Fruit fly (Drosophila melanogaster) whole organism, embryonic: ENCODE results near the gene alpha-Man-Ia.
A peak's percentile ranks its signal among the peaks of the same experiment; 100 is the strongest.

Experiments
- Atf6 ChIP-seq: fragments of 200-800 bp; sonication (Bioruptor generic); IDR thresholded peaks from 2 replicates; pipeline ENCODE4 v1.3.6; 2022; ENCODE audit warnings: missing biosample characterization, missing genetic modification characterization
- CG11085 ChIP-seq: fragments of 200-800 bp; sonication (Bioruptor generic); IDR thresholded peaks from 2 replicates; pipeline ENCODE4 v1.3.6; 2022; ENCODE audit warnings: missing biosample characterization, missing genetic modification characterization
- CG11456 ChIP-seq: fragments of 200-800 bp; sonication (Bioruptor generic); IDR thresholded peaks from 3 replicates; pipeline ENCODE4 v1.3.6; 2022; ENCODE audit warnings: missing biosample characterization, missing genetic modification characterization
- CG11504 ChIP-seq: fragments of 200-800 bp; sonication (Bioruptor generic); optimal IDR thresholded peaks from 3 replicates; lab custom pipeline; 2019; ENCODE audit warnings: missing biosample characterization, mild to moderate bottlenecking, missing genetic modification characterization, moderate library complexity
- CG15269 ChIP-seq: fragments of 200-800 bp; sonication (Bioruptor generic); optimal IDR thresholded peaks from 2 replicates; lab custom pipeline; 2018; ENCODE audit warnings: missing biosample characterization, mild to moderate bottlenecking, missing genetic modification characterization, moderate library complexity
- CG1792 ChIP-seq: fragments of 200-800 bp; sonication (Bioruptor generic); optimal IDR thresholded peaks from 2 replicates; lab custom pipeline; 2016; ENCODE audit warnings: missing biosample characterization, missing genetic modification characterization
- CG18599 ChIP-seq: fragments of 200-800 bp; sonication (Bioruptor generic); optimal IDR thresholded peaks from 3 replicates; lab custom pipeline; 2017; ENCODE audit warnings: missing biosample characterization, missing genetic modification characterization, mild to moderate bottlenecking, moderate library complexity, missing genetic modification reagents
- CG2678 ChIP-seq: fragments of 200-800 bp; sonication (Bioruptor generic); optimal IDR thresholded peaks from 3 replicates; lab custom pipeline; 2019; ENCODE audit warnings: missing biosample characterization, mild to moderate bottlenecking, missing genetic modification characterization, moderate library complexity
- CG2712 ChIP-seq: fragments of 200-800 bp; optimal IDR thresholded peaks from 3 replicates; lab custom pipeline; 2019; ENCODE audit warnings: missing biosample characterization, mild to moderate bottlenecking, missing genetic modification characterization, moderate library complexity
- CG32532 ChIP-seq: fragments of 200-800 bp; sonication (Bioruptor generic); IDR thresholded peaks from 2 replicates; pipeline ENCODE4 v1.3.6; 2022; ENCODE audit warnings: missing biosample characterization, missing genetic modification characterization
- CG33213 ChIP-seq: fragments of 200-800 bp; sonication (Bioruptor generic); optimal IDR thresholded peaks from 3 replicates; lab custom pipeline; 2016; ENCODE audit warnings: missing biosample characterization, missing genetic modification characterization
- CG7987 ChIP-seq: fragments of 200-800 bp; sonication (Bioruptor generic); optimal IDR thresholded peaks from 2 replicates; lab custom pipeline; 2018; ENCODE audit warnings: missing biosample characterization, mild to moderate bottlenecking, missing genetic modification characterization, moderate library complexity
- CG9215 ChIP-seq: fragments of 200-800 bp; sonication (Bioruptor generic); IDR thresholded peaks from 2 replicates; pipeline ENCODE4 v1.3.6; 2022; ENCODE audit warnings: missing biosample characterization, missing genetic modification characterization
- CG9437 ChIP-seq: fragments of 200-800 bp; sonication (Bioruptor generic); optimal IDR thresholded peaks from 2 replicates; lab custom pipeline; 2018; ENCODE audit warnings: missing biosample characterization, mild to moderate bottlenecking, missing genetic modification characterization
- CoRest ChIP-seq: fragments of 200-800 bp; sonication (Bioruptor generic); optimal IDR thresholded peaks from 3 replicates; lab custom pipeline; 2018; ENCODE audit warnings: missing biosample characterization, mild to moderate bottlenecking, missing genetic modification characterization, moderate library complexity
- Dbx ChIP-seq: fragments of 200-800 bp; sonication (Bioruptor generic); IDR thresholded peaks from 3 replicates; pipeline ENCODE4 v1.3.6; 2022; ENCODE audit warnings: missing biosample characterization, missing genetic modification characterization
- Dip3 ChIP-seq: fragments of 200-800 bp; sonication (Bioruptor generic); optimal IDR thresholded peaks from 3 replicates; lab custom pipeline; 2016; ENCODE audit warnings: missing biosample characterization, missing genetic modification characterization
- Dref ChIP-seq: fragments of 200-800 bp; sonication (Bioruptor generic); IDR thresholded peaks from 2 replicates; pipeline ENCODE4 v1.3.6; 2022; ENCODE audit warnings: missing biosample characterization, missing genetic modification characterization
- Fer3 ChIP-seq: fragments of 200-800 bp; sonication (Bioruptor generic); optimal IDR thresholded peaks from 2 replicates; lab custom pipeline; 2018; ENCODE audit warnings: missing biosample characterization, mild to moderate bottlenecking, missing genetic modification characterization, moderate library complexity
- Gsc ChIP-seq: fragments of 200-800 bp; sonication (Bioruptor generic); IDR thresholded peaks from 2 replicates; pipeline ENCODE4 v1.3.6; 2022; ENCODE audit warnings: missing biosample characterization, missing genetic modification characterization
- HHEX ChIP-seq: fragments of 200-800 bp; sonication (Bioruptor generic); optimal IDR thresholded peaks from 3 replicates; lab custom pipeline; 2017; ENCODE audit warnings: missing biosample characterization, mild to moderate bottlenecking, missing genetic modification characterization, missing genetic modification reagents
- HLHmδ ChIP-seq: fragments of 200-800 bp; sonication (Bioruptor generic); optimal IDR thresholded peaks from 2 replicates; lab custom pipeline; 2018; ENCODE audit warnings: missing biosample characterization, mild to moderate bottlenecking, missing genetic modification characterization, moderate library complexity
- Hand ChIP-seq: fragments of 200-800 bp; sonication (Bioruptor generic); optimal IDR thresholded peaks from 2 replicates; lab custom pipeline; 2017; ENCODE audit warnings: mild to moderate bottlenecking, missing biosample characterization, missing genetic modification reagents, missing genetic modification characterization
- Hmr ChIP-seq: fragments of 200-800 bp; sonication (Bioruptor generic); optimal IDR thresholded peaks from 3 replicates; lab custom pipeline; 2017; ENCODE audit warnings: mild to moderate bottlenecking, missing biosample characterization, missing genetic modification reagents, missing genetic modification characterization
- Hr51 ChIP-seq, 2 experiments: fragments of 200-800 bp; sonication (Bioruptor generic); optimal IDR thresholded peaks; 2 replicates in 1 of 2; 3 replicates in 1 of 2; lab custom pipeline; 2016 to 2018; ENCODE audit warnings: missing biosample characterization in 2 of 2, missing genetic modification characterization in 2 of 2, mild to moderate bottlenecking in 1 of 2, moderate library complexity in 1 of 2
- Med ChIP-seq: fragments of 200-800 bp; sonication (Bioruptor generic); peaks from one replicate; lab custom pipeline; 2016; ENCODE audit warnings: missing biosample characterization, missing genetic modification characterization, mild to moderate bottlenecking, inconsistent platforms, moderate library complexity
- NfI ChIP-seq: fragments of 200-800 bp; sonication (Bioruptor generic); optimal IDR thresholded peaks from 3 replicates; lab custom pipeline; 2018; ENCODE audit warnings: missing biosample characterization, mild to moderate bottlenecking, missing genetic modification characterization, moderate library complexity
- PHDP ChIP-seq: fragments of 200-800 bp; sonication (Bioruptor generic); optimal IDR thresholded peaks from 3 replicates; lab custom pipeline; 2018; ENCODE audit warnings: missing biosample characterization, mild to moderate bottlenecking, missing genetic modification characterization, moderate library complexity
- Ptx1 ChIP-seq: fragments of 200-800 bp; sonication (Bioruptor generic); IDR thresholded peaks from 2 replicates; pipeline ENCODE4 v1.3.6; 2022; ENCODE audit warnings: missing biosample characterization, missing genetic modification characterization
- Taf1 ChIP-seq: fragments of 200-800 bp; sonication (Bioruptor generic); IDR thresholded peaks from 2 replicates; pipeline ENCODE4 v1.3.6; 2022; ENCODE audit warnings: missing biosample characterization, missing genetic modification characterization
- ato ChIP-seq: fragments of 200-800 bp; sonication (Bioruptor generic); IDR thresholded peaks from 2 replicates; pipeline ENCODE4 v1.3.6; 2022; ENCODE audit warnings: missing biosample characterization, missing genetic modification characterization; ENCODE audit not compliant: partially characterized antibody
- btn ChIP-seq: fragments of 200-800 bp; sonication (Bioruptor generic); optimal IDR thresholded peaks from 2 replicates; lab custom pipeline; 2016; ENCODE audit warnings: missing biosample characterization, missing genetic modification characterization
- caup ChIP-seq: fragments of 200-800 bp; sonication (Bioruptor generic); optimal IDR thresholded peaks from 3 replicates; lab custom pipeline; 2017; ENCODE audit warnings: missing biosample characterization, mild to moderate bottlenecking, missing genetic modification characterization, moderate library complexity; ENCODE audit not compliant: severe bottlenecking
- chm ChIP-seq: fragments of 200-800 bp; sonication (Bioruptor generic); IDR thresholded peaks from 2 replicates; pipeline ENCODE4 v1.3.6; 2022; ENCODE audit warnings: missing biosample characterization, missing genetic modification characterization
- dysf ChIP-seq: fragments of 200-800 bp; sonication (Bioruptor generic); IDR thresholded peaks from 3 replicates; pipeline ENCODE4 v1.3.6; 2022; ENCODE audit warnings: missing biosample characterization, missing genetic modification characterization
- gem ChIP-seq: fragments of 200-800 bp; sonication (Bioruptor generic); optimal IDR thresholded peaks from 2 replicates; lab custom pipeline; 2019; ENCODE audit warnings: missing biosample characterization, mild to moderate bottlenecking, missing genetic modification characterization, moderate library complexity
- gro ChIP-seq: fragments of 200-800 bp; sonication (Bioruptor generic); optimal IDR thresholded peaks from 2 replicates; lab custom pipeline; 2016; ENCODE audit warnings: missing biosample characterization, missing genetic modification characterization
- insv ChIP-seq, 2 experiments: fragments of 200-800 bp; sonication (Bioruptor generic); optimal IDR thresholded peaks; 3 replicates each; lab custom pipeline; 2016 to 2018; ENCODE audit warnings: missing biosample characterization in 2 of 2, missing genetic modification characterization in 2 of 2
- jigr1 ChIP-seq: fragments of 200-800 bp; sonication (Bioruptor generic); IDR thresholded peaks from 3 replicates; pipeline ENCODE4 v1.3.6; 2022; ENCODE audit warnings: missing biosample characterization, missing genetic modification characterization
- lab ChIP-seq: fragments of 200-800 bp; sonication (Bioruptor generic); optimal IDR thresholded peaks from 3 replicates; lab custom pipeline; 2017; ENCODE audit warnings: missing biosample characterization, missing genetic modification characterization, mild to moderate bottlenecking, moderate library complexity, missing genetic modification reagents
- lilli ChIP-seq: fragments of 200-800 bp; sonication (Bioruptor generic); optimal IDR thresholded peaks from 3 replicates; lab custom pipeline; 2016; ENCODE audit warnings: missing biosample characterization, missing genetic modification characterization
- mam ChIP-seq: fragments of 200-800 bp; sonication (Bioruptor generic); optimal IDR thresholded peaks from 3 replicates; lab custom pipeline; 2016; ENCODE audit warnings: missing biosample characterization, missing genetic modification characterization
- psq ChIP-seq: fragments of 200-800 bp; sonication (Bioruptor generic); optimal IDR thresholded peaks from 2 replicates; lab custom pipeline; 2017; ENCODE audit warnings: missing biosample characterization, missing genetic modification characterization
- rib ChIP-seq: fragments of 200-800 bp; sonication (Bioruptor generic); IDR thresholded peaks from 2 replicates; pipeline ENCODE4 v1.3.6; 2022; ENCODE audit warnings: missing biosample characterization, missing genetic modification characterization
- row ChIP-seq: fragments of 200-800 bp; sonication (Bioruptor generic); IDR thresholded peaks from 3 replicates; pipeline ENCODE4 v1.3.6; 2022; ENCODE audit warnings: missing biosample characterization, missing genetic modification characterization
- run ChIP-seq: fragments of 200-800 bp; sonication (Bioruptor generic); optimal IDR thresholded peaks from 3 replicates; lab custom pipeline; 2018; ENCODE audit warnings: missing biosample characterization, mild to moderate bottlenecking, missing genetic modification characterization
- shn ChIP-seq: fragments of 200-800 bp; sonication (Bioruptor generic); optimal IDR thresholded peaks from 3 replicates; lab custom pipeline; 2016; ENCODE audit warnings: missing biosample characterization, missing genetic modification characterization
- sima ChIP-seq: fragments of 200-800 bp; sonication (Bioruptor generic); optimal IDR thresholded peaks from 2 replicates; lab custom pipeline; 2016; ENCODE audit warnings: missing biosample characterization, missing genetic modification characterization
- slbo ChIP-seq: fragments of 200-800 bp; sonication (Bioruptor generic); IDR thresholded peaks from 2 replicates; pipeline ENCODE4 v1.3.6; 2022; ENCODE audit warnings: missing biosample characterization, missing genetic modification characterization
- tin ChIP-seq: fragments of 200-800 bp; sonication (Bioruptor generic); optimal IDR thresholded peaks from 3 replicates; lab custom pipeline; 2016; ENCODE audit warnings: missing biosample characterization, missing genetic modification characterization

The alpha-Man-Ia gene

dm6 chrX:10250659-10251058 lies 75.1 kb downstream of the alpha-Man-Ia start (continued):
- TF ChIP-seq caup = peak; percentile 26
- no peak for TF ChIP-seq Hand (GFP tag; lab: Kevin White, UChicago)
- no peak for TF ChIP-seq CG9437 (GFP tag; lab: Kevin White, UChicago)
- TF ChIP-seq row = peak; percentile 59
- no peak for TF ChIP-seq tin (GFP tag; lab: Kevin White, UChicago)
- TF ChIP-seq sima (GFP tag; lab: Kevin White, UChicago) = no peak
- TF ChIP-seq lab (GFP tag; lab: Kevin White, UChicago) = peak; percentile 59
- TF ChIP-seq NfI (GFP tag; lab: Kevin White, UChicago) = no peak
- TF ChIP-seq CG7987 (GFP tag; lab: Kevin White, UChicago) = no peak
- TF ChIP-seq CG15269 = peak; percentile 33
- peak; percentile 3 for TF ChIP-seq gro (GFP tag; lab: Kevin White, UChicago)
- peak; percentile 37 for TF ChIP-seq lilli (GFP tag; lab: Kevin White, UChicago)
- no peak for TF ChIP-seq run (tag; lab: Kevin White, UChicago)
- peak; percentile 59 for TF ChIP-seq slbo (GFP tag; lab: Robert Waterston, UW)
- TF ChIP-seq Hmr (GFP tag; lab: Kevin White, UChicago) = peak; percentile 50
- 0 out of 3 replicates have a peak, but pooled peaks have one; percentile 7 for TF ChIP-seq CG11456 (GFP tag; lab: Robert Waterston, UW)
- peak; percentile 74 for TF ChIP-seq CG18599 (GFP tag; lab: Kevin White, UChicago)
- TF ChIP-seq CG32532 = peak; percentile 26; the same call in 1 of the 2 replicates
- no peak for TF ChIP-seq CG2712 (tag; lab: Kevin White, UChicago)
- TF ChIP-seq CG11085 (GFP tag; lab: Robert Waterston, UW) = no peak
- TF ChIP-seq ato (GFP tag; lab: Robert Waterston, UW) = no peak
- no peak for TF ChIP-seq shn (GFP tag; lab: Kevin White, UChicago)
- 0 out of 3 replicates have a peak, but pooled peaks have one; percentile 28 for TF ChIP-seq Dbx
- no peak for TF ChIP-seq insv (GFP tag; optimal IDR thresholded peaks at IDR 0.05; lab: Kevin White, UChicago)
- TF ChIP-seq HHEX (GFP tag; lab: Kevin White, UChicago) = peak; percentile 2
- TF ChIP-seq CG11504 (tag; lab: Kevin White, UChicago) = peak; percentile 19
- TF ChIP-seq dysf (GFP tag; lab: Robert Waterston, UW) = peak; percentile 45; the same call in 2 of the 3 replicates
- TF ChIP-seq Gsc (GFP tag; lab: Robert Waterston, UW) = no peak
- TF ChIP-seq btn (GFP tag; lab: Kevin White, UChicago) = no peak
- TF ChIP-seq Taf1 (GFP tag; lab: Robert Waterston, UW) = no peak
- peak; percentile 15 for TF ChIP-seq mam
- TF ChIP-seq Med (GFP tag; lab: Kevin White, UChicago) = peak; percentile 61
- peak; percentile 16 for TF ChIP-seq CoRest (tag; lab: Kevin White, UChicago)
- TF ChIP-seq psq (GFP tag; lab: Kevin White, UChicago) = no peak
- TF ChIP-seq Fer3 = peak; percentile 13
- no peak for TF ChIP-seq HLHmδ (GFP tag; lab: Kevin White, UChicago)
- TF ChIP-seq CG2678 (tag; lab: Kevin White, UChicago) = peak; percentile 52
- peak; percentile 2 for TF ChIP-seq PHDP (tag; lab: Kevin White, UChicago)
- peak; percentile 45 for TF ChIP-seq gem
- TF ChIP-seq Hr51 (GFP tag; optimal IDR thresholded peaks at IDR 0.05; lab: Kevin White, UChicago) = peak in 1 of 2 experiments; percentile 23
- TF ChIP-seq jigr1 = no peak
- no peak for TF ChIP-seq CG33213 (GFP tag; lab: Kevin White, UChicago)
- TF ChIP-seq CG1792 (GFP tag; lab: Kevin White, UChicago) = no peak
- TF ChIP-seq rib = 0 out of 2 replicates have a peak, but pooled peaks have one; percentile 8
- TF ChIP-seq CG9215 = 0 out of 2 replicates have a peak, but pooled peaks have one; percentile 25
- no peak for TF ChIP-seq chm
- no peak for TF ChIP-seq Dref (GFP tag; lab: Robert Waterston, UW)
- peak; percentile 8; the same call in 1 of the 2 replicates for TF ChIP-seq Ptx1 (GFP tag; lab: Robert Waterston, UW)
- peak; percentile 15 for TF ChIP-seq Dip3 (GFP tag; lab: Kevin White, UChicago)
- TF ChIP-seq Atf6 (GFP tag; lab: Robert Waterston, UW) = peak; percentile 42; the same call in 1 of the 2 replicates
